Worm (Caenorhabditis elegans) whole organism, L2 larva: ENCODE measurements around the gene B0272.3.

Source experiments
- R02D3.7 ChIP-seq: fragments of 150-350 bp; optimal IDR thresholded peaks from 2 replicates; lab custom pipeline; 2014; ENCODE audit warnings: missing biosample characterization, missing genetic modification characterization
- ZK546.5 ChIP-seq: sonication (generic microtip); optimal IDR thresholded peaks from 2 replicates; lab custom pipeline; 2017; ENCODE audit warnings: missing biosample characterization, missing genetic modification characterization
- aly-2 ChIP-seq: fragments of 150-350 bp; optimal IDR thresholded peaks from 2 replicates; lab custom pipeline; 2014; ENCODE audit warnings: missing biosample characterization, missing genetic modification characterization
- ceh-82 ChIP-seq: fragments of 150-350 bp; optimal IDR thresholded peaks from 2 replicates; lab custom pipeline; 2014; ENCODE audit warnings: missing biosample characterization, missing genetic modification characterization
- egl-27 ChIP-seq: sonication (generic microtip); optimal IDR thresholded peaks from 3 replicates; lab custom pipeline; 2017; ENCODE audit warnings: missing biosample characterization, missing genetic modification reagents, missing genetic modification characterization
- elt-1 ChIP-seq: fragments of 150-350 bp; optimal IDR thresholded peaks from 2 replicates; lab custom pipeline; 2014; ENCODE audit warnings: missing biosample characterization, missing genetic modification characterization
- lsy-2 ChIP-seq, 2 experiments: fragments of 150-350 bp in 1 of 2; sonication (generic microtip) in 1 of 2; optimal IDR thresholded peaks; 2 replicates each; lab custom pipeline; 2014 to 2017; ENCODE audit warnings: missing biosample characterization in 2 of 2, missing genetic modification characterization in 2 of 2
- peb-1 ChIP-seq: fragments of 150-350 bp; optimal IDR thresholded peaks from 2 replicates; lab custom pipeline; 2014; ENCODE audit warnings: missing biosample characterization, missing genetic modification characterization
- ztf-11 ChIP-seq: sonication (generic microtip); optimal IDR thresholded peaks from 2 replicates; lab custom pipeline; 2017; ENCODE audit warnings: missing biosample characterization, missing genetic modification characterization

DNA sequence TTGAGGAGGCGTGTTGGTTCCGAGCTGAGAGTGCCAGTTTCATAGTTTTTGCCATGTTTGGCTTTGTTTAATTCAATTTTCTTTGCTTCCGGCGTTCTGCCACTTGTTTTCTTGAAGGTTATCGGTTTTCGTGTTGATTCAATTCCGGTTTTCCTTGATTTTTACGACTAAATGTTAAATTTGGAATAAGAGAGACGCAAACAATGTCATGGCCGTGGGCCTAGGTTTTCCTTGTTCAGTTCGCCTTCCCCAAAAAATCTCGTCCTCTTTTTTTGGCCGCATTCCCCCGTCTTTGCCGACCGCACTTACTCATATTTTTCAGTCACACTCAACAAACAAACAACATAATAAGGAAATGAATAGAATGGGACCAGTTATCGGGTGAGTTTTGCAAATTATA is 37.5 kb upstream of the B0272.3 start, which contains the start of gene C23F12.9:
- TF ChIP-seq aly-2, result no peak
- TF ChIP-seq elt-1 (tag; lab: Kevin White, UChicago), result no peak
- no peak for TF ChIP-seq lsy-2 (tag; optimal IDR thresholded peaks at IDR 0.05; lab: Kevin White, UChicago)
- no peak for TF ChIP-seq peb-1 (tag; lab: Kevin White, UChicago)
- TF ChIP-seq ZK546.5 (tag; lab: Kevin White, UChicago), result no peak
- TF ChIP-seq ceh-82, result no peak
- TF ChIP-seq egl-27 (tag; lab: Kevin White, UChicago), result no peak
- TF ChIP-seq ztf-11 (tag; lab: Kevin White, UChicago), result no peak
- TF ChIP-seq R02D3.7 (tag; lab: Kevin White, UChicago), result no peak
